Worm (Caenorhabditis elegans): ENCODE results near the gene C56G2.4.

- TF ChIP-seq ceh-16 (tag; optimal IDR thresholded peaks at IDR 0.05) (no peak), F13H6.1 (tag; optimal IDR thresholded peaks at IDR 0.05) (no peak), unc-39 (tag; optimal IDR thresholded peaks at IDR 0.05) (no peak), nhr-11 (tag; optimal IDR thresholded peaks at IDR 0.05) (no peak), fos-1 (tag; optimal IDR thresholded peaks at IDR 0.05) (no peak), mdl-1 (tag; optimal IDR thresholded peaks at IDR 0.05) (no peak), unc-55 (GFP tag; optimal IDR thresholded peaks at IDR 0.05) (no peak), elt-3 (tag; optimal IDR thresholded peaks at IDR 0.05) (no peak)
Observed at ce11 chrIII:6350424-6350823, 18.9 kb downstream of the C56G2.4 start.

Data from whole organism, L2 larva.